Fruit fly (Drosophila melanogaster): ENCODE data around the gene Cpr72Ea.
A peak's percentile ranks its signal among the peaks of the same experiment; 100 is the strongest.

Cpr72Ea gene

dm6 chr3L:16367240-16367639 lies 4.8 kb downstream of the Cpr72Ea start, which contains the start of gene Cpr72Ec:
Gene Cpr72Ec (minus strand): TSS chr3L:16367340.
- no peak for TF ChIP-seq CG9727 (GFP tag; optimal IDR thresholded peaks at IDR 0.05)
- 0 out of 4 replicates have a peak, but pooled peaks have one; percentile 22 for TF ChIP-seq chinmo (GFP tag; IDR thresholded peaks at IDR 0.05; ENCODE audit: partially characterized antibody)
- no peak for TF ChIP-seq CG18476 (GFP tag; optimal IDR thresholded peaks at IDR 0.05)
- no peak for TF ChIP-seq CG8359 (GFP tag; optimal IDR thresholded peaks at IDR 0.05; ENCODE audit: borderline replicate concordance)
- TF ChIP-seq CG1647 (GFP tag; optimal IDR thresholded peaks at IDR 0.05): no peak
- no peak for TF ChIP-seq grau (tag; optimal IDR thresholded peaks at IDR 0.05)
- TF ChIP-seq Dp (GFP tag; optimal IDR thresholded peaks at IDR 0.05): no peak

dm6 chr3L:16368199-16368598 lies 5.8 kb downstream of the Cpr72Ea start, which contains the start of gene CG4842:
Gene CG4842 (plus strand): TSS chr3L:16368389.
- TF ChIP-seq CG10654 (GFP tag; optimal IDR thresholded peaks at IDR 0.05) (no peak), usp (GFP tag; optimal IDR thresholded peaks at IDR 0.05) (no peak), chinmo (GFP tag; IDR thresholded peaks at IDR 0.05; ENCODE audit: partially characterized antibody) (0 out of 4 replicates have a peak, but pooled peaks have one; percentile 57), sug (tag; optimal IDR thresholded peaks at IDR 0.05) (peak; percentile 29), Rfx (GFP tag; IDR thresholded peaks at IDR 0.05) (no peak), az2 (GFP tag; optimal IDR thresholded peaks at IDR 0.05) (no peak), esg (GFP tag; conservative IDR thresholded peaks at IDR 0.05) (no peak), CG6254 (GFP tag; optimal IDR thresholded peaks at IDR 0.05) (no peak), Med (GFP tag) (peak; percentile 46), CG1024 (GFP tag; IDR thresholded peaks at IDR 0.05) (no peak), hkb (optimal IDR thresholded peaks at IDR 0.05) (no peak), hkb (GFP tag; IDR thresholded peaks at IDR 0.05) (no peak), Opbp (GFP tag; IDR thresholded peaks at IDR 0.05; ENCODE audit: partially characterized antibody) (no peak), Trl (optimal IDR thresholded peaks at IDR 0.05) (peak in 1 of 2 experiments; percentile 28), Trl (GFP tag; optimal IDR thresholded peaks at IDR 0.05) (no peak), Mrtf (GFP tag; IDR thresholded peaks at IDR 0.05) (no peak), Ets97D (GFP tag; optimal IDR thresholded peaks at IDR 0.05) (no peak), CG13775 (GFP tag; optimal IDR thresholded peaks at IDR 0.05) (no peak), ken (GFP tag; IDR thresholded peaks at IDR 0.05) (no peak), Hand (GFP tag; optimal IDR thresholded peaks at IDR 0.05) (no peak), nom (GFP tag; optimal IDR thresholded peaks at IDR 0.05) (no peak), Hey (tag; optimal IDR thresholded peaks at IDR 0.05) (no peak), sim (GFP tag; IDR thresholded peaks at IDR 0.05) (no peak), Hr3 (GFP tag; optimal IDR thresholded peaks at IDR 0.05) (no peak), fd3F (GFP tag; optimal IDR thresholded peaks at IDR 0.05) (no peak), twi (tag; optimal IDR thresholded peaks at IDR 0.05) (no peak), E2f2 (GFP tag; IDR thresholded peaks at IDR 0.05) (no peak), gt (GFP tag; IDR thresholded peaks at IDR 0.05) (no peak), chn (GFP tag; optimal IDR thresholded peaks at IDR 0.05) (no peak), CG13123 (GFP tag; optimal IDR thresholded peaks at IDR 0.05) (no peak), CG2889 (GFP tag; IDR thresholded peaks at IDR 0.05) (no peak), CG11085 (GFP tag; IDR thresholded peaks at IDR 0.05) (no peak)

- TF ChIP-seq CG18262 (tag; optimal IDR thresholded peaks at IDR 0.05) (no peak), TFAM (GFP tag; optimal IDR thresholded peaks at IDR 0.05) (no peak), dimm (GFP tag; IDR thresholded peaks at IDR 0.05) (no peak)
Observed at dm6 chr3L:16369526-16369925, 7.1 kb downstream of the Cpr72Ea start, which contains the start of gene CG18814. Gene CG18814 (plus strand): TSS chr3L:16369826.
